Fruit fly (Drosophila melanogaster): ENCODE results near the gene osp.

DNA sequence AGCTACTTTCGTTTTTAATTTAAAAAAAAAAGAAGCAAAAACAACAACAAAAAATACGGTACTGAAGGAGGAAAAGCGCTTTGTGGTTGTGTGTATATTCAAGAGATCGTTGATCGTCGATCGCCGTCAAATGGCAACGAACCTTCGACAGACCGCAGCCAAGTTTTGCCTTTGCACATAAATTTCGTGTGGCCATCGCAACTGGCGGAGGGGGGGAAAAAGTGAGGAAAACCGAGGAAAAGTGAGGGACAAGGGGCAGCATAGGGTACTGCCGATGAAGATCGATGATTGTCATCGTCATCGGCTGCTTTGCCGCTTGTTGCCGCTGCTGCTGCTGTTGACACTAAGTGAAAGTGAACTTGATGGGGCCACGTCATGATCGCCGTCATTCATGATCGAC lies 34.2 kb downstream of the osp start:
- TF ChIP-seq Dll (optimal IDR thresholded peaks at IDR 0.05) (no peak), psq (optimal IDR thresholded peaks at IDR 0.05) (no peak), pan (optimal IDR thresholded peaks at IDR 0.05) (no peak), usp (GFP tag; optimal IDR thresholded peaks at IDR 0.05) (no peak), CG8478 (optimal IDR thresholded peaks at IDR 0.05) (no peak)

Measured in whole organism.